Fruit fly (Drosophila melanogaster): Measurements from ENCODE around the gene ppk24.

DNA sequence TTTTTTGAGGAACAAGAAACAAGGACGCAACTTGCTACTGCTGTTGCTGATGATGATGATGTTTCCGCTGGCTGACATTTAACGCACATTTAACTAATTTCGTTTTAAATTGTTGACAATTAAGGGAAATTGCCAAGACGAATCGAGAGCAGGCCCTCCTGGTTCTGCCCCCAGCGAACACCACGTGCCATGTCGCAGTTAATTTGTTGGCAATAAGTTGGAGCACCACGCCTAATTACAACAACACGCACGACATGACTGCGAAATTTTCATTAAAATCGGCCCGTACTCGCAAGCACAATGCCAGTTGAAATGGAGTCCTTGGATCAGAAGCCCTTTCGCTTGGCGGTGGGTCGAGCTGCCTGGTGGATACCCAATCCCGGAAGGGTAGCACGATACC, at the start of gene ppk24:
- TF ChIP-seq fd96Ca (GFP tag; IDR thresholded peaks at IDR 0.05) (no peak), CG13204 (GFP tag; optimal IDR thresholded peaks at IDR 0.05) (no peak), Ets98B (GFP tag; IDR thresholded peaks at IDR 0.05) (no peak), Pif1A (GFP tag; optimal IDR thresholded peaks at IDR 0.05) (no peak), CG8301 (tag; optimal IDR thresholded peaks at IDR 0.05) (no peak), Pif1B (GFP tag; optimal IDR thresholded peaks at IDR 0.05) (no peak), CG32121 (GFP tag; IDR thresholded peaks at IDR 0.05) (no peak), CG15710 (tag; optimal IDR thresholded peaks at IDR 0.05) (no peak), CG10348 (GFP tag; IDR thresholded peaks at IDR 0.05) (no peak), CG14655 (GFP tag; optimal IDR thresholded peaks at IDR 0.05) (no peak), rn (GFP tag; IDR thresholded peaks at IDR 0.05) (no peak), D1 (tag; optimal IDR thresholded peaks at IDR 0.05) (no peak)

Data from whole organism, pupa.